Fruit fly (Drosophila melanogaster): Measurements from ENCODE around the gene CG42740.

Gene CG42740

DNA sequence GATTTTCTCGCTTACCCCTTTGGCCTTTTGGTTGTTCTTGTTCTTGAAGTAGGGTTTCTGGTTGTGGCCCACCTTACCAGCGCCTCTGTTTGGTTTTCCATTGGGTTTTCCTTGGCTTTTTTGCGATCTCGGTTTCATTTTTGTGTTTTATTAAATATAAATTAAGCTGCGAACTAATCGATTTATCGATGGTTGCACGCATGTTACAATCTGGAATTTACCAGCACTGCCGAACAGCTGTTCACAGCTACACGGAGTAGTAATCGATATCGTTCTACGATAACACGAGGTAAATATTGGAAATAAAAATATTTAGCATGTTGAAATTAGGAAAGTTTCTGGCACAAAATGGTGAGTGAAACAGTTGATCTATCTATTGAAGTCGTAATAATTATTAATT is 924 bp upstream of the CG42740 start, which contains the start of the genes CG15535 and mRpS18C (continued):
- no peak for TF ChIP-seq chif (GFP tag; optimal IDR thresholded peaks at IDR 0.05)
- TF ChIP-seq CG16813 (GFP tag; IDR thresholded peaks at IDR 0.05; ENCODE audit: partially characterized antibody) = peak; percentile 76
- TF ChIP-seq row (GFP tag; IDR thresholded peaks at IDR 0.05) = no peak
- TF ChIP-seq tin (GFP tag; optimal IDR thresholded peaks at IDR 0.05) = no peak
- TF ChIP-seq CG12236 (GFP tag; optimal IDR thresholded peaks at IDR 0.05) = no peak
- TF ChIP-seq Antp (GFP tag; optimal IDR thresholded peaks at IDR 0.05) = no peak
- no peak for TF ChIP-seq gro (GFP tag; optimal IDR thresholded peaks at IDR 0.05)
- peak; percentile 85 for TF ChIP-seq YL-1 (GFP tag; optimal IDR thresholded peaks at IDR 0.05)
- no peak for TF ChIP-seq CG1792 (GFP tag; optimal IDR thresholded peaks at IDR 0.05)
- peak; percentile 26 for TF ChIP-seq CG13624 (GFP tag; optimal IDR thresholded peaks at IDR 0.05)
- TF ChIP-seq CG3281 (GFP tag; optimal IDR thresholded peaks at IDR 0.05) = no peak
- no peak for TF ChIP-seq CG6272 (GFP tag; IDR thresholded peaks at IDR 0.05)
- TF ChIP-seq CG2678 (tag; optimal IDR thresholded peaks at IDR 0.05) = no peak
- no peak for TF ChIP-seq sr (GFP tag; IDR thresholded peaks at IDR 0.05)
- no peak for TF ChIP-seq CG6654 (GFP tag; optimal IDR thresholded peaks at IDR 0.05)
- no peak for TF ChIP-seq Bdp1 (GFP tag; optimal IDR thresholded peaks at IDR 0.05)
- TF ChIP-seq CG32767 (GFP tag; IDR thresholded peaks at IDR 0.05) = peak; percentile 53; the same call in 1 of the 2 replicates
- no peak for TF ChIP-seq CG4404 (GFP tag; IDR thresholded peaks at IDR 0.05)
- no peak for TF ChIP-seq CG34422 (GFP tag; IDR thresholded peaks at IDR 0.05)
- TF ChIP-seq z (GFP tag; IDR thresholded peaks at IDR 0.05) = no peak
- TF ChIP-seq Neu2 (GFP tag; optimal IDR thresholded peaks at IDR 0.05; ENCODE audit: borderline replicate concordance) = no peak
- no peak for TF ChIP-seq Dip3 (GFP tag; optimal IDR thresholded peaks at IDR 0.05)
- no peak for TF ChIP-seq Meics (GFP tag; optimal IDR thresholded peaks at IDR 0.05)
- no peak for TF ChIP-seq sisA (GFP tag; IDR thresholded peaks at IDR 0.05)
- TF ChIP-seq cwo (GFP tag; optimal IDR thresholded peaks at IDR 0.05) = no peak
- TF ChIP-seq Vsx1 (GFP tag; optimal IDR thresholded peaks at IDR 0.05) = no peak
- no peak for TF ChIP-seq CG10462 (GFP tag; optimal IDR thresholded peaks at IDR 0.05)
- no peak for TF ChIP-seq CG30020 (tag; optimal IDR thresholded peaks at IDR 0.05)
- TF ChIP-seq CG2129 (GFP tag; IDR thresholded peaks at IDR 0.05; ENCODE audit: partially characterized antibody) = peak; percentile 49
- no peak for TF ChIP-seq CG10209 (GFP tag; optimal IDR thresholded peaks at IDR 0.05)
- no peak for TF ChIP-seq CG11723 (GFP tag; optimal IDR thresholded peaks at IDR 0.05)
- TF ChIP-seq salm (tag; optimal IDR thresholded peaks at IDR 0.05) = no peak
- no peak for TF ChIP-seq kay (GFP tag; optimal IDR thresholded peaks at IDR 0.05)
- TF ChIP-seq Stat92E (GFP tag; optimal IDR thresholded peaks at IDR 0.05) = no peak
- TF ChIP-seq ERR (GFP tag; optimal IDR thresholded peaks at IDR 0.05) = no peak
- TF ChIP-seq en (GFP tag; optimal IDR thresholded peaks at IDR 0.05) = no peak
- peak; percentile 72; the same call in 2 of the 3 replicates for TF ChIP-seq knrl (GFP tag; IDR thresholded peaks at IDR 0.05; ENCODE audit: partially characterized antibody)
- no peak for TF ChIP-seq so (GFP tag; IDR thresholded peaks at IDR 0.05)
- TF ChIP-seq Camta (GFP tag; optimal IDR thresholded peaks at IDR 0.05) = no peak
- TF ChIP-seq mld (GFP tag; IDR thresholded peaks at IDR 0.05; ENCODE audit: partially characterized antibody) = peak; percentile 64; the same call in 1 of the 3 replicates
- no peak for TF ChIP-seq hkb (optimal IDR thresholded peaks at IDR 0.05)
- TF ChIP-seq hkb (GFP tag; IDR thresholded peaks at IDR 0.05) = no peak
- TF ChIP-seq crp (GFP tag; optimal IDR thresholded peaks at IDR 0.05) = peak; percentile 82 to 96
- TF ChIP-seq Dip2 (GFP tag; IDR thresholded peaks at IDR 0.05) = no peak
- no peak for TF ChIP-seq Lpt (GFP tag; optimal IDR thresholded peaks at IDR 0.05)
- no peak for TF ChIP-seq CG31224 (GFP tag; IDR thresholded peaks at IDR 0.05)
- no peak for TF ChIP-seq GATAe (GFP tag; conservative IDR thresholded peaks at IDR 0.05)
- TF ChIP-seq hb (GFP tag; IDR thresholded peaks at IDR 0.05; ENCODE audit: partially characterized antibody) = no peak; the same call in 2 of the 3 replicates
- TF ChIP-seq CG5245 (GFP tag; optimal IDR thresholded peaks at IDR 0.05) = no peak
- no peak for TF ChIP-seq Dad (GFP tag; optimal IDR thresholded peaks at IDR 0.05)
- TF ChIP-seq CoRest (tag; optimal IDR thresholded peaks at IDR 0.05) = no peak
- no peak for TF ChIP-seq CG8388 (GFP tag; optimal IDR thresholded peaks at IDR 0.05)

All from whole organism, embryonic.